Worm (Caenorhabditis elegans) whole organism, late embryonic: Measurements from ENCODE around the gene acs-22.

Experiments
- C38D4.7 ChIP-seq: fragments of 200-800 bp; sonication (Bioruptor generic); optimal IDR thresholded peaks from 2 replicates; lab custom pipeline; 2018; ENCODE audit warnings: mild to moderate bottlenecking, missing genetic modification characterization, moderate library complexity, missing compliant biosample characterization
- ceh-2 ChIP-seq: sonication (generic microtip); optimal IDR thresholded peaks from 2 replicates; lab custom pipeline; 2016; ENCODE audit warnings: missing genotype, missing genetic modification characterization, missing compliant biosample characterization
- ceh-31 ChIP-seq: sonication (generic microtip); optimal IDR thresholded peaks from 2 replicates; lab custom pipeline; 2016; ENCODE audit warnings: missing genetic modification characterization, missing compliant biosample characterization
- ceh-9 ChIP-seq: sonication (generic microtip); optimal IDR thresholded peaks from 2 replicates; lab custom pipeline; 2016; ENCODE audit warnings: mild to moderate bottlenecking, missing genetic modification characterization, inconsistent platforms, missing compliant biosample characterization
- gmeb-2 ChIP-seq: sonication (generic microtip); optimal IDR thresholded peaks from 2 replicates; lab custom pipeline; 2016; ENCODE audit warnings: missing genetic modification characterization, inconsistent platforms, missing compliant biosample characterization
- pha-4 ChIP-seq: fragments of 150-350 bp; optimal IDR thresholded peaks from 2 replicates; lab custom pipeline; 2018; ENCODE audit warnings: missing biosample characterization, missing genetic modification reagents, missing genetic modification characterization
- pros-1 ChIP-seq: fragments of 150-350 bp; optimal IDR thresholded peaks from 2 replicates; lab custom pipeline; 2014; ENCODE audit warnings: missing biosample characterization, missing genetic modification reagents, missing genetic modification characterization
- tbx-2 ChIP-seq: sonication (generic microtip); optimal IDR thresholded peaks from 2 replicates; lab custom pipeline; 2016; ENCODE audit warnings: missing genetic modification characterization, missing compliant biosample characterization
- unc-42 ChIP-seq: sonication (generic microtip); optimal IDR thresholded peaks from 2 replicates; lab custom pipeline; 2016; ENCODE audit warnings: missing genotype, missing genetic modification characterization, missing compliant biosample characterization
- unc-55 ChIP-seq: sonication (generic microtip); optimal IDR thresholded peaks from 2 replicates; lab custom pipeline; 2017; ENCODE audit warnings: missing biosample characterization, missing genetic modification reagents, missing genetic modification characterization

ce11 chrX:8961120-8961834 lies 30.3 kb downstream of the acs-22 start, which contains the start of gene aexr-3:
- TF ChIP-seq ceh-2 (tag; lab: Kevin White, UChicago) (no peak), gmeb-2 (no peak), C38D4.7 (GFP tag; lab: Kevin White, UChicago) (no peak), pros-1 (tag; lab: Kevin White, UChicago) (no peak), tbx-2 (tag; lab: Kevin White, UChicago) (no peak), unc-42 (tag; lab: Kevin White, UChicago) (no peak), ceh-9 (no peak), pha-4 (tag; lab: Kevin White, UChicago) (no peak), unc-55 (GFP tag; lab: Kevin White, UChicago) (no peak), ceh-31 (tag; lab: Kevin White, UChicago) (no peak)
